Fruit fly (Drosophila melanogaster): Measurements from ENCODE around the gene CG43391.

Gene CG43391

dm6 chr3L:11580919-11581318 is at the start of gene CG43391:
TSS of gene CG43391 (minus strand) at chr3L:11581019.
- TF ChIP-seq kay (GFP tag; ENCODE audit: borderline replicate concordance), result no peak
- no peak for TF ChIP-seq CG7101 (tag; optimal IDR thresholded peaks at IDR 0.05)
- TF ChIP-seq Clk (GFP tag; optimal IDR thresholded peaks at IDR 0.05), result no peak
- no peak for TF ChIP-seq Crg-1 (GFP tag; optimal IDR thresholded peaks at IDR 0.05)
- no peak for TF ChIP-seq tj (GFP tag; optimal IDR thresholded peaks at IDR 0.05)

dm6 chr3L:11627819-11628483 is 47.1 kb upstream of the CG43391 start, which contains the start of gene Apt1:
TSS of gene Apt1 (plus strand) at chr3L:11628037.
- TF ChIP-seq toe (GFP tag; optimal IDR thresholded peaks at IDR 0.05) (peak; percentile 58), cnc (optimal IDR thresholded peaks at IDR 0.05) (no peak), Clk (GFP tag; optimal IDR thresholded peaks at IDR 0.05) (no peak), tj (GFP tag; optimal IDR thresholded peaks at IDR 0.05) (peak; percentile 83), CG1620 (GFP tag; optimal IDR thresholded peaks at IDR 0.05) (no peak), cic (GFP tag; optimal IDR thresholded peaks at IDR 0.05) (no peak), CG7101 (tag; optimal IDR thresholded peaks at IDR 0.05) (peak; percentile 24), CG33017 (tag; optimal IDR thresholded peaks at IDR 0.05) (peak; percentile 0), CG7045 (GFP tag; optimal IDR thresholded peaks at IDR 0.05) (no peak), bab1 (GFP tag; optimal IDR thresholded peaks at IDR 0.05) (peak; percentile 48), Crg-1 (GFP tag; optimal IDR thresholded peaks at IDR 0.05) (no peak), ovo (GFP tag; optimal IDR thresholded peaks at IDR 0.05) (no peak), CG5204 (GFP tag; optimal IDR thresholded peaks at IDR 0.05) (no peak), kay (GFP tag; ENCODE audit: borderline replicate concordance) (peak; percentile 29), CG11617 (GFP tag; optimal IDR thresholded peaks at IDR 0.05) (peak; percentile 24), Hr96 (GFP tag; optimal IDR thresholded peaks at IDR 0.05) (no peak), CG12768 (GFP tag; optimal IDR thresholded peaks at IDR 0.05) (peak; percentile 77), pad (GFP tag; optimal IDR thresholded peaks at IDR 0.05) (no peak), Mnt (GFP tag; optimal IDR thresholded peaks at IDR 0.05) (peak; percentile 26), CG14711 (tag; optimal IDR thresholded peaks at IDR 0.05) (peak; percentile 14)

dm6 chr3L:11626229-11626826 is 45.5 kb upstream of the CG43391 start, which contains the start of gene PCID2:
TSS of gene PCID2 (plus strand) at chr3L:11626441.
- TF ChIP-seq Crg-1 (GFP tag; optimal IDR thresholded peaks at IDR 0.05), result no peak
- no peak for TF ChIP-seq pad (GFP tag; optimal IDR thresholded peaks at IDR 0.05)
- TF ChIP-seq CG33017 (tag; optimal IDR thresholded peaks at IDR 0.05), result no peak
- no peak for TF ChIP-seq Clk (GFP tag; optimal IDR thresholded peaks at IDR 0.05)
- TF ChIP-seq Hr96 (GFP tag; optimal IDR thresholded peaks at IDR 0.05), result no peak
- TF ChIP-seq kay (GFP tag; ENCODE audit: borderline replicate concordance), result no peak
- TF ChIP-seq bab1 (GFP tag; optimal IDR thresholded peaks at IDR 0.05), result no peak
- TF ChIP-seq CG1620 (GFP tag; optimal IDR thresholded peaks at IDR 0.05), result no peak
- TF ChIP-seq Mnt (GFP tag; optimal IDR thresholded peaks at IDR 0.05), result no peak
- no peak for TF ChIP-seq CG12768 (GFP tag; optimal IDR thresholded peaks at IDR 0.05)
- TF ChIP-seq CG14711 (tag; optimal IDR thresholded peaks at IDR 0.05), result no peak
- no peak for TF ChIP-seq CG5204 (GFP tag; optimal IDR thresholded peaks at IDR 0.05)
- no peak for TF ChIP-seq toe (GFP tag; optimal IDR thresholded peaks at IDR 0.05)
- no peak for TF ChIP-seq cnc (optimal IDR thresholded peaks at IDR 0.05)
- TF ChIP-seq CG11617 (GFP tag; optimal IDR thresholded peaks at IDR 0.05), result no peak

- TF ChIP-seq kay (GFP tag; ENCODE audit: borderline replicate concordance) (peak; percentile 67), CG12768 (GFP tag; optimal IDR thresholded peaks at IDR 0.05) (no peak), ovo (GFP tag; optimal IDR thresholded peaks at IDR 0.05) (no peak), CG33017 (tag; optimal IDR thresholded peaks at IDR 0.05) (no peak), CG5204 (GFP tag; optimal IDR thresholded peaks at IDR 0.05) (no peak)
Measured at dm6 chr3L:11625634-11626175, 44.9 kb upstream of the CG43391 start, which contains the start of gene CG6083. TSS of gene CG6083 (minus strand) at chr3L:11626125.

dm6 chr3L:11624281-11624680 is 43.5 kb upstream of the CG43391 start, which contains the start of gene Akr1B:
TSS of gene Akr1B (minus strand) at chr3L:11624381.
- no peak for TF ChIP-seq CG7101 (tag; optimal IDR thresholded peaks at IDR 0.05)
- no peak for TF ChIP-seq cic (GFP tag; optimal IDR thresholded peaks at IDR 0.05)
- no peak for TF ChIP-seq CG12768 (GFP tag; optimal IDR thresholded peaks at IDR 0.05)

- TF ChIP-seq Clk (GFP tag; optimal IDR thresholded peaks at IDR 0.05) (no peak), CG14711 (tag; optimal IDR thresholded peaks at IDR 0.05) (peak; percentile 26), CG12768 (GFP tag; optimal IDR thresholded peaks at IDR 0.05) (peak; percentile 30), kay (GFP tag; ENCODE audit: borderline replicate concordance) (peak; percentile 96), CG7045 (GFP tag; optimal IDR thresholded peaks at IDR 0.05) (no peak), CG1620 (GFP tag; optimal IDR thresholded peaks at IDR 0.05) (no peak), cic (GFP tag; optimal IDR thresholded peaks at IDR 0.05) (peak; percentile 73), CG11617 (GFP tag; optimal IDR thresholded peaks at IDR 0.05) (peak; percentile 64), CG33017 (tag; optimal IDR thresholded peaks at IDR 0.05) (peak; percentile 59), pad (GFP tag; optimal IDR thresholded peaks at IDR 0.05) (peak; percentile 27), bab1 (GFP tag; optimal IDR thresholded peaks at IDR 0.05) (peak; percentile 75), toe (GFP tag; optimal IDR thresholded peaks at IDR 0.05) (peak; percentile 10), CG5204 (GFP tag; optimal IDR thresholded peaks at IDR 0.05) (no peak), CG7101 (tag; optimal IDR thresholded peaks at IDR 0.05) (peak; percentile 57), tj (GFP tag; optimal IDR thresholded peaks at IDR 0.05) (peak; percentile 39), cnc (optimal IDR thresholded peaks at IDR 0.05) (no peak), Crg-1 (GFP tag; optimal IDR thresholded peaks at IDR 0.05) (no peak), Mnt (GFP tag; optimal IDR thresholded peaks at IDR 0.05) (peak; percentile 47)
Measured at dm6 chr3L:11623245-11623883, 42.5 kb upstream of the CG43391 start.

All from whole organism, adult.